Fruit fly (Drosophila melanogaster): ENCODE measurements around the gene Ama.
A peak's percentile ranks its signal among the peaks of the same experiment; 100 is the strongest.

The Ama gene

DNA sequence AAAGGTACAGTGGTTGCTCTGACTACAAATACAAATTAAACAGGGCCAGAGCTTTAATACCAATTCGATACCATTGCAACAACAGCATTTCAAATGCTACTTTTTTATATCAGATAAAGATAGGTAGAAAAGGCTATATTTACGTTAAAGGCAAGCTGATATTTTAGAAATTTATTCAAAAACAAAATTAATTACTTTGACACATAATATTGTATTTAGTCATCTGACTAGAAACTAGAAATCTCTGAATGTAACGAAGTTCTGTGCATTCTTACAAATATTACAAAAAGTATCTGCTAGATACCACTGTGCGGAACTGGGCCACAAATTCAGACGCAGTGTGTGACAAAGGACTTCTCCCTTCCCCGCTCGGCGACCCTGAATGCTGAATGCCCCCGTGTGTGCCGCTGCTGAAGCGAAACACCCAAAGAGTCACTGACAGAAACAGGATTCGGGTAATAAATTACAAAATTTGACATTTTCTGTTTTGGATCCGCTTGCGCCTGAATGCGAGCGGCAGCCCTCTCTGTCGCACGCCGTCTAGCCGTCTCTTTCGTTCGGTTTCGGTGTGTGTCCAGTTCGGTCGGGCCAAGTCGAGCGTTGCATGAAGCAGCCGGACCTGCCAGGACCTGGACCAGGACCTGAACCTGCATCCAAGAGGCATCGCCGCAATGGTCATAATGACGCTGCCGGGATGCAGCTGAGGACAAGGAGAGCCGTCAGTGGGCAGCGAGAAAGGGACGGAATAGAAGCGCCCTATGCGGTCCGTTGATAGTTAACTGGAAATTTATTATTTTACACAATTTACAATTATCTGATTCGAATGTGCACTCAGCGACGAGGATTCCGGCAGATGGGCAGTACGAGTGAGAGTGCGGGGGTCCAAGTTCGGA is 1.4 kb upstream of the Ama start (continued):
- no peak for TF ChIP-seq CG8478 (optimal IDR thresholded peaks at IDR 0.05)
- TF ChIP-seq al (GFP tag; IDR thresholded peaks at IDR 0.05): no peak
- no peak for TF ChIP-seq CG10462 (GFP tag; optimal IDR thresholded peaks at IDR 0.05)
- TF ChIP-seq CG12942 (GFP tag; optimal IDR thresholded peaks at IDR 0.05): no peak
- TF ChIP-seq kni (GFP tag; optimal IDR thresholded peaks at IDR 0.05): peak; percentile 54
- no peak for TF ChIP-seq CG1024 (GFP tag; IDR thresholded peaks at IDR 0.05)
- no peak for TF ChIP-seq CG5953 (GFP tag; IDR thresholded peaks at IDR 0.05)
- TF ChIP-seq CG2120 (GFP tag; optimal IDR thresholded peaks at IDR 0.05): no peak
- no peak for TF ChIP-seq unc-4 (GFP tag; IDR thresholded peaks at IDR 0.05; ENCODE audit: partially characterized antibody)
- TF ChIP-seq CG4707 (GFP tag; optimal IDR thresholded peaks at IDR 0.05): peak; percentile 89
- TF ChIP-seq unpg (GFP tag; optimal IDR thresholded peaks at IDR 0.05): peak; percentile 14
- no peak for TF ChIP-seq dm (GFP tag; optimal IDR thresholded peaks at IDR 0.05)
- TF ChIP-seq Hsf (GFP tag; optimal IDR thresholded peaks at IDR 0.05): peak; percentile 14
- no peak for TF ChIP-seq CG17612 (GFP tag; IDR thresholded peaks at IDR 0.05)
- TF ChIP-seq Optix (GFP tag; IDR thresholded peaks at IDR 0.05): no peak
- TF ChIP-seq tgo (GFP tag; IDR thresholded peaks at IDR 0.05): no peak
- TF ChIP-seq mirr (GFP tag; optimal IDR thresholded peaks at IDR 0.05): no peak
- no peak for TF ChIP-seq Adf1 (GFP tag; IDR thresholded peaks at IDR 0.05)
- TF ChIP-seq esg (GFP tag; conservative IDR thresholded peaks at IDR 0.05): 0 out of 2 replicates have a peak, but pooled peaks have one; percentile 16
- TF ChIP-seq CG2129 (GFP tag; IDR thresholded peaks at IDR 0.05; ENCODE audit: partially characterized antibody): no peak
- TF ChIP-seq CG8089 (GFP tag; optimal IDR thresholded peaks at IDR 0.05): no peak
- TF ChIP-seq CG7271 (tag; optimal IDR thresholded peaks at IDR 0.05): no peak
- no peak for TF ChIP-seq CG34422 (GFP tag; IDR thresholded peaks at IDR 0.05)
- TF ChIP-seq CG6683 (GFP tag; optimal IDR thresholded peaks at IDR 0.05): peak; percentile 21
- TF ChIP-seq chif (GFP tag; optimal IDR thresholded peaks at IDR 0.05): peak in 1 of 2 experiments; percentile 48
- peak; percentile 29 for TF ChIP-seq CG5180 (GFP tag; optimal IDR thresholded peaks at IDR 0.05)
- no peak for TF ChIP-seq Dad (GFP tag; optimal IDR thresholded peaks at IDR 0.05)
- no peak for TF ChIP-seq sna (GFP tag; IDR thresholded peaks at IDR 0.05; ENCODE audit: partially characterized antibody)
- TF ChIP-seq CG4404 (GFP tag; IDR thresholded peaks at IDR 0.05): no peak; the same call in 1 of the 2 replicates
- no peak for TF ChIP-seq sisA (GFP tag; IDR thresholded peaks at IDR 0.05)
- peak; percentile 84 for TF ChIP-seq crol (GFP tag; IDR thresholded peaks at IDR 0.05)
- peak; percentile 56 for TF ChIP-seq dmrt99B (tag; optimal IDR thresholded peaks at IDR 0.05)
- TF ChIP-seq pan (optimal IDR thresholded peaks at IDR 0.05): no peak
- no peak for TF ChIP-seq pan (GFP tag; optimal IDR thresholded peaks at IDR 0.05 in 1 of 2, IDR thresholded peaks at IDR 0.05 in 1 of 2)
- no peak for TF ChIP-seq lov (optimal IDR thresholded peaks at IDR 0.05)
- no peak for TF ChIP-seq lov (GFP tag; IDR thresholded peaks at IDR 0.05)
- no peak for TF ChIP-seq Awh (GFP tag; IDR thresholded peaks at IDR 0.05)
- no peak for TF ChIP-seq CG14441 (GFP tag; IDR thresholded peaks at IDR 0.05)
- no peak for TF ChIP-seq kah (GFP tag; optimal IDR thresholded peaks at IDR 0.05)
- no peak for TF ChIP-seq Rx (GFP tag; IDR thresholded peaks at IDR 0.05)
- TF ChIP-seq CG17912 (GFP tag; optimal IDR thresholded peaks at IDR 0.05): no peak
- TF ChIP-seq CG15696 (tag; optimal IDR thresholded peaks at IDR 0.05): peak; percentile 62
- TF ChIP-seq CG5245 (GFP tag; optimal IDR thresholded peaks at IDR 0.05): no peak
- TF ChIP-seq gt (GFP tag; IDR thresholded peaks at IDR 0.05): no peak
- no peak for TF ChIP-seq B-H2 (GFP tag; optimal IDR thresholded peaks at IDR 0.05)
- no peak for TF ChIP-seq CG6813 (GFP tag; optimal IDR thresholded peaks at IDR 0.05)
- 0 out of 3 replicates have a peak, but pooled peaks have one; percentile 16 for TF ChIP-seq croc (GFP tag; conservative IDR thresholded peaks at IDR 0.05)
- TF ChIP-seq CG8388 (GFP tag; optimal IDR thresholded peaks at IDR 0.05): peak; percentile 98
- no peak for TF ChIP-seq pfk (GFP tag; optimal IDR thresholded peaks at IDR 0.05)
- no peak for TF ChIP-seq grn (GFP tag; optimal IDR thresholded peaks at IDR 0.05)

Data from whole organism, embryonic.